Fruit fly (Drosophila melanogaster): ENCODE data around the gene CG14137.

The CG14137 gene

DNA sequence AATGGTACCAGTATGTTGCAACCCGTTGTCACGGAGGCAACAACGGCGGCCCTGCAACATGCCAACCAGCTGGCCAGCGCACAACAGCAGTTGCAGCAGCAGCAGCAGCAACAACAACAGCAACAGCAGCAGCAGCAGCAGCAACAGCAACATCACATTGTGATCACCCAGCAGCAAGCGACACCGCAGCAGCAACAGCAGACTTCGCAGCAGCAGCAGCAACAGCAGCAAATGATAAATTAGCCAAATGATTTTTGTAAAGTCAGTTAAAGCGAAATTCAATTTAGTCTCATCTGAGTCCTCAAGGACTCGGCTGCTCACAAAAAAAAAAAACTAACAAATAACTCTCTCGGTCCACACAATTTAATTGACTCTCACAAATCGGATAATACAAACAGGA, 4.4 kb upstream of the CG14137 start:
- TF ChIP-seq sob (GFP tag; IDR thresholded peaks at IDR 0.05) (no peak), Dfd (GFP tag; optimal IDR thresholded peaks at IDR 0.05) (peak in 1 of 2 experiments; percentile 83), CG16813 (GFP tag; IDR thresholded peaks at IDR 0.05; ENCODE audit: partially characterized antibody) (no peak), MESR4 (GFP tag; optimal IDR thresholded peaks at IDR 0.05) (no peak)

DNA sequence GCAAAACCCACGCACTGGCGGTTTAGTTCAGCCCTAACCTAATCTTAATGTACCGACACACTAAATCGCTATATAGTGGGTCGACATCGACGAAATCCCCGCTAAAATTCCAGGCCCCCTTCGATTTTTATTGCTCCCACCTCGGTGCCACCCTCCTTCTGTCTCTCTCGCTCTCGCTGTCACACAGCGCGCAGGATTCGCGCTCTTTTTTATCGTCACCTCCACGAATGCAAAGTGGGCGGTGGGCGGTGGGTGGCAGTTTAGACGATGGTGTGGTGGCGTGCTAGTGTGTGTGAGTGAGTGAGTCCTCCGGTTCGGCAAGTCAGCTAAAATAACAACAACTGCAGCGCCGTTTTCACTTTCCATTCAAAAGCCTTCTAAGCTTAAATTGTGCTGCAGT, 2.2 kb upstream of the CG14137 start:
- no peak for TF ChIP-seq CG6765 (GFP tag; optimal IDR thresholded peaks at IDR 0.05)
- TF ChIP-seq lbe (GFP tag; optimal IDR thresholded peaks at IDR 0.05) = no peak
- no peak for TF ChIP-seq CG8388 (GFP tag; optimal IDR thresholded peaks at IDR 0.05)
- TF ChIP-seq sug (tag; optimal IDR thresholded peaks at IDR 0.05) = no peak
- no peak for TF ChIP-seq z (GFP tag; IDR thresholded peaks at IDR 0.05)
- TF ChIP-seq mirr (GFP tag; optimal IDR thresholded peaks at IDR 0.05) = no peak
- TF ChIP-seq CG2116 (GFP tag; optimal IDR thresholded peaks at IDR 0.05) = no peak
- no peak for TF ChIP-seq az2 (GFP tag; optimal IDR thresholded peaks at IDR 0.05)
- TF ChIP-seq CG6654 (GFP tag; optimal IDR thresholded peaks at IDR 0.05) = no peak
- no peak for TF ChIP-seq Neu2 (GFP tag; optimal IDR thresholded peaks at IDR 0.05; ENCODE audit: borderline replicate concordance)
- peak; percentile 4 for TF ChIP-seq CG12071 (GFP tag; optimal IDR thresholded peaks at IDR 0.05)
- TF ChIP-seq CG10431 (GFP tag; optimal IDR thresholded peaks at IDR 0.05) = no peak
- peak; percentile 56 for TF ChIP-seq Deaf1 (tag; optimal IDR thresholded peaks at IDR 0.05)
- peak; percentile 34; the same call in 1 of the 2 replicates for TF ChIP-seq onecut (GFP tag; IDR thresholded peaks at IDR 0.05)
- no peak for TF ChIP-seq CG16863 (GFP tag; optimal IDR thresholded peaks at IDR 0.05)
- TF ChIP-seq CG13287 (GFP tag; IDR thresholded peaks at IDR 0.05; ENCODE audit: partially characterized antibody) = no peak
- TF ChIP-seq Abd-B (GFP tag; optimal IDR thresholded peaks at IDR 0.05) = no peak
- TF ChIP-seq CG13894 (tag; optimal IDR thresholded peaks at IDR 0.05) = peak; percentile 36
- no peak for TF ChIP-seq wdn (GFP tag; IDR thresholded peaks at IDR 0.05)
- TF ChIP-seq ap (GFP tag; IDR thresholded peaks at IDR 0.05) = no peak
- TF ChIP-seq so (GFP tag; IDR thresholded peaks at IDR 0.05) = no peak
- TF ChIP-seq jumu (GFP tag; optimal IDR thresholded peaks at IDR 0.05) = no peak
- no peak for TF ChIP-seq CG32772 (GFP tag; IDR thresholded peaks at IDR 0.05)
- TF ChIP-seq CG6272 (GFP tag; IDR thresholded peaks at IDR 0.05) = no peak
- no peak for TF ChIP-seq CG34224 (GFP tag; IDR thresholded peaks at IDR 0.05; ENCODE audit: partially characterized antibody)
- peak; percentile 12 for TF ChIP-seq CG1832 (GFP tag; optimal IDR thresholded peaks at IDR 0.05)
- TF ChIP-seq fd102C (GFP tag; optimal IDR thresholded peaks at IDR 0.05) = no peak
- no peak for TF ChIP-seq bbx (GFP tag; IDR thresholded peaks at IDR 0.05; ENCODE audit: partially characterized antibody)
- TF ChIP-seq CG13296 (GFP tag; optimal IDR thresholded peaks at IDR 0.05) = no peak
- no peak for TF ChIP-seq CG11456 (GFP tag; IDR thresholded peaks at IDR 0.05)

DNA sequence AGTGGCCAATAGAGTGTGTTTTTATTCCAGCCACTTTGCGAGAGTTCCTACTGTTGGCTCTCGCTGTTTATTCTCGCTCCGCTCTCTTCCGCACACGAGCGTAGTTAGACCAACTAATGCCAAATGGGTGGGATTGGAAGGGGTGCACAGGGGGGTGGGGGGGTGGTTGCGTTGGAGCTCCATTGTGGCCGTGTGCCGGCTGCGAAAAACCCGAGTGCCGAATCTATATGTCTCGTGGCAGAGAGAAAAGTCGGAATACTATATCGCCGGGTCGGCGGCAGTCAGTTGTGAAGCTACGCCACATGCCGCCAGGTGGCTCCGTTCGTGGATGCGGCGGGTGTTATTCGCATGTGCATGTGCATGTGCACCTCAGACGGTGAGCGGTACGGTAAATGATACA, 1.3 kb upstream of the CG14137 start:
- TF ChIP-seq CG11695 (GFP tag; IDR thresholded peaks at IDR 0.05) (no peak), Deaf1 (tag; optimal IDR thresholded peaks at IDR 0.05) (peak; percentile 85), CTCF (GFP tag; optimal IDR thresholded peaks at IDR 0.05) (peak; percentile 40), cad (GFP tag; optimal IDR thresholded peaks at IDR 0.05) (no peak), CG32767 (GFP tag; IDR thresholded peaks at IDR 0.05) (0 out of 2 replicates have a peak, but pooled peaks have one; percentile 12), eve (GFP tag; optimal IDR thresholded peaks at IDR 0.05) (no peak), Drgx (GFP tag; IDR thresholded peaks at IDR 0.05) (0 out of 2 replicates have a peak, but pooled peaks have one; percentile 11), CG7357 (GFP tag; IDR thresholded peaks at IDR 0.05) (0 out of 3 replicates have a peak, but pooled peaks have one; percentile 32), CG13894 (tag; optimal IDR thresholded peaks at IDR 0.05) (peak; percentile 84), CG11456 (GFP tag; IDR thresholded peaks at IDR 0.05) (0 out of 3 replicates have a peak, but pooled peaks have one; percentile 47), CG6272 (GFP tag; IDR thresholded peaks at IDR 0.05) (peak; percentile 31; the same call in 1 of the 2 replicates), fd96Cb (tag; optimal IDR thresholded peaks at IDR 0.05) (no peak), Dbx (GFP tag; IDR thresholded peaks at IDR 0.05) (0 out of 3 replicates have a peak, but pooled peaks have one; percentile 11), crol (GFP tag; IDR thresholded peaks at IDR 0.05) (peak; percentile 82), Opbp (GFP tag; IDR thresholded peaks at IDR 0.05; ENCODE audit: partially characterized antibody) (0 out of 3 replicates have a peak, but pooled peaks have one; percentile 31), chinmo (GFP tag; IDR thresholded peaks at IDR 0.05; ENCODE audit: partially characterized antibody) (0 out of 4 replicates have a peak, but pooled peaks have one; percentile 21), CG34422 (GFP tag; IDR thresholded peaks at IDR 0.05) (peak; percentile 28; the same call in 1 of the 3 replicates)

Data from whole organism, embryonic.